Worm (Caenorhabditis elegans) whole organism, young adult: ENCODE measurements around the gene T10B5.3.

Experiments
- B0019.2 ChIP-seq: fragments of 200-800 bp; sonication (Bioruptor generic); conservative IDR thresholded peaks from 2 replicates; pipeline ENCODE4 v1.3.6; 2022; ENCODE audit warnings: missing genetic modification reagents, missing genetic modification characterization, missing compliant biosample characterization
- B0261.1 ChIP-seq: sonication (generic microtip); optimal IDR thresholded peaks from 2 replicates; lab custom pipeline; 2016; ENCODE audit warnings: mild to moderate bottlenecking, missing genetic modification characterization, moderate library complexity, missing compliant biosample characterization
- B0336.3 ChIP-seq: fragments of 200-800 bp; sonication (Bioruptor generic); IDR thresholded peaks from 2 replicates; pipeline ENCODE4 v1.3.6; 2022; ENCODE audit warnings: missing genetic modification characterization, missing compliant biosample characterization
- F23B12.7 ChIP-seq: sonication (generic microtip); optimal IDR thresholded peaks from 2 replicates; lab custom pipeline; 2017; ENCODE audit warnings: missing genetic modification characterization, mild to moderate bottlenecking, missing compliant biosample characterization, antibody characterized with exemption, moderate library complexity; ENCODE audit not compliant: insufficient read depth
- F33H1.4 ChIP-seq: fragments of 200-800 bp; sonication (Bioruptor generic); IDR thresholded peaks from 2 replicates; pipeline ENCODE4 v1.3.6; 2022; ENCODE audit warnings: missing genetic modification reagents, missing genetic modification characterization, missing compliant biosample characterization
- K12H6.12 ChIP-seq: fragments of 200-800 bp; sonication (Bioruptor generic); optimal IDR thresholded peaks from 2 replicates; lab custom pipeline; 2018; ENCODE audit warnings: mild to moderate bottlenecking, missing genetic modification characterization, missing compliant biosample characterization
- Y79H2A.3 ChIP-seq: fragments of 200-800 bp; sonication (Bioruptor generic); conservative IDR thresholded peaks from 2 replicates; pipeline ENCODE4 v1.3.6; 2022; ENCODE audit warnings: missing genetic modification reagents, missing genetic modification characterization, missing compliant biosample characterization
- aptf-3 ChIP-seq: fragments of 200-800 bp; sonication (Bioruptor generic); IDR thresholded peaks from 2 replicates; pipeline ENCODE4 v1.3.6; 2022; ENCODE audit warnings: missing genetic modification characterization, missing compliant biosample characterization
- attf-3 ChIP-seq: fragments of 200-800 bp; sonication (Bioruptor generic); conservative IDR thresholded peaks from 2 replicates; pipeline ENCODE4 v1.3.6; 2022; ENCODE audit warnings: missing genetic modification reagents, missing genetic modification characterization, missing compliant biosample characterization
- attf-5 ChIP-seq: fragments of 200-800 bp; sonication (Bioruptor generic); optimal IDR thresholded peaks from 2 replicates; lab custom pipeline; 2018; ENCODE audit warnings: mild to moderate bottlenecking, missing genetic modification characterization, missing compliant biosample characterization
- attf-6 ChIP-seq: fragments of 200-800 bp; sonication (Bioruptor generic); IDR thresholded peaks from 2 replicates; pipeline ENCODE4 v1.3.6; 2022; ENCODE audit warnings: missing genetic modification reagents, missing genetic modification characterization, missing compliant biosample characterization
- ccch-3 ChIP-seq: fragments of 200-800 bp; sonication (Bioruptor generic); optimal IDR thresholded peaks from 2 replicates; lab custom pipeline; 2018; ENCODE audit warnings: mild to moderate bottlenecking, missing genetic modification characterization, missing compliant biosample characterization
- cebp-2 ChIP-seq: fragments of 200-800 bp; sonication (Bioruptor generic); IDR thresholded peaks from 2 replicates; pipeline ENCODE4 v1.3.6; 2022; ENCODE audit warnings: missing genetic modification characterization, missing compliant biosample characterization
- ceh-27 ChIP-seq: fragments of 200-800 bp; sonication (Bioruptor generic); optimal IDR thresholded peaks from 2 replicates; lab custom pipeline; 2018; ENCODE audit warnings: mild to moderate bottlenecking, missing genetic modification characterization, moderate library complexity, missing compliant biosample characterization
- ceh-40 ChIP-seq: fragments of 200-800 bp; sonication (Bioruptor generic); IDR thresholded peaks from 2 replicates; pipeline ENCODE4 v1.3.6; 2022; ENCODE audit warnings: missing genetic modification characterization, missing compliant biosample characterization
- ceh-91 ChIP-seq: fragments of 200-800 bp; sonication (Bioruptor generic); IDR thresholded peaks from 2 replicates; pipeline ENCODE4 v1.3.6; 2022; ENCODE audit warnings: missing genetic modification reagents, missing genetic modification characterization, missing compliant biosample characterization
- die-1 ChIP-seq: sonication (generic microtip); optimal IDR thresholded peaks from 2 replicates; lab custom pipeline; 2016; ENCODE audit warnings: missing genotype, mild to moderate bottlenecking, missing genetic modification characterization, missing compliant biosample characterization
- dpff-1 ChIP-seq: sonication (generic microtip); optimal IDR thresholded peaks from 2 replicates; lab custom pipeline; 2017; ENCODE audit warnings: mild to moderate bottlenecking, missing genetic modification characterization, missing compliant biosample characterization
- efl-1 ChIP-seq: fragments of 150-350 bp; optimal IDR thresholded peaks from 2 replicates; lab custom pipeline; 2014; ENCODE audit warnings: missing biosample characterization, missing genetic modification reagents, missing genetic modification characterization
- egl-18 ChIP-seq: fragments of 200-800 bp; sonication (Bioruptor generic); IDR thresholded peaks from 2 replicates; pipeline ENCODE4 v1.3.6; 2022; ENCODE audit warnings: missing genetic modification reagents, missing genetic modification characterization, missing compliant biosample characterization
- ekl-4 ChIP-seq: fragments of 200-800 bp; sonication (Bioruptor generic); IDR thresholded peaks from 2 replicates; pipeline ENCODE4 v1.3.6; 2022; ENCODE audit warnings: missing genetic modification reagents, missing genetic modification characterization, missing compliant biosample characterization
- gei-17 ChIP-seq: fragments of 200-800 bp; sonication (Bioruptor generic); optimal IDR thresholded peaks from 2 replicates; lab custom pipeline; 2018; ENCODE audit warnings: mild to moderate bottlenecking, missing genetic modification characterization, missing compliant biosample characterization
- hmg-1.2 ChIP-seq: fragments of 200-800 bp; sonication (Bioruptor generic); IDR thresholded peaks from 2 replicates; pipeline ENCODE4 v1.3.6; 2022; ENCODE audit warnings: missing genetic modification reagents, missing genetic modification characterization, missing compliant biosample characterization
- hrde-1 ChIP-seq: sonication (generic microtip); optimal IDR thresholded peaks from 2 replicates; lab custom pipeline; 2016; ENCODE audit warnings: missing genetic modification characterization, mild to moderate bottlenecking, missing compliant biosample characterization, moderate library complexity, missing genotype, missing genetic modification reagents, borderline replicate concordance
- lag-1 ChIP-seq: fragments of 200-800 bp; sonication (Bioruptor generic); IDR thresholded peaks from 2 replicates; pipeline ENCODE4 v1.3.6; 2022; ENCODE audit warnings: missing genetic modification reagents, missing genetic modification characterization, missing compliant biosample characterization
- let-526 ChIP-seq: fragments of 200-800 bp; sonication (Bioruptor generic); IDR thresholded peaks from 2 replicates; pipeline ENCODE4 v1.3.6; 2022; ENCODE audit warnings: missing genetic modification reagents, missing genetic modification characterization, missing compliant biosample characterization
- lin-26 ChIP-seq: fragments of 200-800 bp; sonication (Bioruptor generic); IDR thresholded peaks from 2 replicates; pipeline ENCODE4 v1.3.6; 2022; ENCODE audit warnings: missing genetic modification reagents, missing genetic modification characterization, missing compliant biosample characterization
- madf-3 ChIP-seq: fragments of 200-800 bp; sonication (Bioruptor generic); IDR thresholded peaks from 2 replicates; pipeline ENCODE4 v1.3.6; 2022; ENCODE audit warnings: missing genetic modification reagents, missing genetic modification characterization, missing compliant biosample characterization
- madf-8 ChIP-seq: fragments of 200-800 bp; sonication (Bioruptor generic); conservative IDR thresholded peaks from 2 replicates; pipeline ENCODE4 v1.3.6; 2022; ENCODE audit warnings: missing genetic modification reagents, missing genetic modification characterization, missing compliant biosample characterization
- mes-4 ChIP-seq: sonication (generic microtip); optimal IDR thresholded peaks from 2 replicates; lab custom pipeline; 2016; ENCODE audit warnings: missing genotype, missing genetic modification characterization, missing compliant biosample characterization
- mxl-1 ChIP-seq: sonication (generic microtip); optimal IDR thresholded peaks from 2 replicates; lab custom pipeline; 2016; ENCODE audit warnings: missing genetic modification characterization, missing compliant biosample characterization
- nfya-1 ChIP-seq: sonication (generic microtip); optimal IDR thresholded peaks from 2 replicates; lab custom pipeline; 2017; ENCODE audit warnings: antibody characterized with exemption, missing compliant biosample characterization, missing genetic modification characterization, borderline replicate concordance; ENCODE audit not compliant: insufficient read depth
- nfya-2 ChIP-seq: fragments of 200-800 bp; sonication (Bioruptor generic); IDR thresholded peaks from 2 replicates; pipeline ENCODE4 v1.3.6; 2022; ENCODE audit warnings: missing genetic modification reagents, missing genetic modification characterization, missing compliant biosample characterization
- pha-4 ChIP-seq: fragments of 150-350 bp; sonication (generic microtip); optimal IDR thresholded peaks from 2 replicates; lab custom pipeline; 2014; ENCODE audit warnings: missing biosample characterization, missing genetic modification reagents, missing genetic modification characterization
- rcor-1 ChIP-seq: fragments of 200-800 bp; sonication (Bioruptor generic); IDR thresholded peaks from 2 replicates; pipeline ENCODE4 v1.3.6; 2022; ENCODE audit warnings: missing genetic modification reagents, missing genetic modification characterization, missing compliant biosample characterization
- rec-8 ChIP-seq, 2 experiments: sonication (generic microtip); optimal IDR thresholded peaks; 2 replicates each; lab custom pipeline; 2016; ENCODE audit warnings: mild to moderate bottlenecking in 2 of 2, missing genetic modification characterization in 2 of 2, missing genetic modification reagents in 2 of 2, missing genotype in 2 of 2, missing biosample characterization in 1 of 2, missing compliant biosample characterization in 1 of 2, moderate library complexity in 1 of 2
- rpc-1 ChIP-seq, 2 experiments: fragments of 150-350 bp in 1 of 2; sonication (generic microtip) in 1 of 2; optimal IDR thresholded peaks; 2 replicates each; lab custom pipeline; 2014 to 2018; ENCODE audit warnings: missing biosample characterization in 1 of 2, missing genetic modification characterization in 1 of 2, missing genetic modification reagents in 1 of 2, missing genotype in 1 of 2
- snpc-1.1 ChIP-seq: sonication (generic microtip); optimal IDR thresholded peaks from 2 replicates; lab custom pipeline; 2017; ENCODE audit warnings: missing genetic modification characterization, mild to moderate bottlenecking, missing compliant biosample characterization, antibody characterized with exemption, moderate library complexity, missing genotype, missing genetic modification reagents; ENCODE audit not compliant: insufficient read depth
- snpc-3.4 ChIP-seq: sonication (generic microtip); optimal IDR thresholded peaks from 2 replicates; lab custom pipeline; 2017; ENCODE audit warnings: missing genetic modification characterization, mild to moderate bottlenecking, missing compliant biosample characterization, antibody characterized with exemption, moderate library complexity, missing genotype, missing genetic modification reagents
- somi-1 ChIP-seq: fragments of 200-800 bp; sonication (Bioruptor generic); optimal IDR thresholded peaks from 2 replicates; lab custom pipeline; 2018; ENCODE audit warnings: mild to moderate bottlenecking, missing genetic modification characterization, missing compliant biosample characterization
- sptf-2 ChIP-seq: fragments of 200-800 bp; sonication (Bioruptor generic); optimal IDR thresholded peaks from 2 replicates; lab custom pipeline; 2018; ENCODE audit warnings: mild to moderate bottlenecking, missing genetic modification characterization, missing compliant biosample characterization
- xnd-1 ChIP-seq: sonication (generic microtip); optimal IDR thresholded peaks from 2 replicates; lab custom pipeline; 2016; ENCODE audit warnings: missing genotype, missing genetic modification reagents, missing genetic modification characterization, missing compliant biosample characterization
- ztf-22 ChIP-seq: fragments of 200-800 bp; sonication (Bioruptor generic); optimal IDR thresholded peaks from 2 replicates; lab custom pipeline; 2018; ENCODE audit warnings: mild to moderate bottlenecking, missing genetic modification characterization, moderate library complexity, missing compliant biosample characterization
- ztf-25 ChIP-seq: fragments of 200-800 bp; sonication (Bioruptor generic); IDR thresholded peaks from 2 replicates; pipeline ENCODE4 v1.3.6; 2022; ENCODE audit warnings: missing genetic modification reagents, missing genetic modification characterization, missing compliant biosample characterization
- ztf-6 ChIP-seq: fragments of 200-800 bp; sonication (Bioruptor generic); IDR thresholded peaks from 2 replicates; pipeline ENCODE4 v1.3.6; 2022; ENCODE audit warnings: missing genetic modification reagents, missing genetic modification characterization, missing compliant biosample characterization

T10B5.3 gene

DNA sequence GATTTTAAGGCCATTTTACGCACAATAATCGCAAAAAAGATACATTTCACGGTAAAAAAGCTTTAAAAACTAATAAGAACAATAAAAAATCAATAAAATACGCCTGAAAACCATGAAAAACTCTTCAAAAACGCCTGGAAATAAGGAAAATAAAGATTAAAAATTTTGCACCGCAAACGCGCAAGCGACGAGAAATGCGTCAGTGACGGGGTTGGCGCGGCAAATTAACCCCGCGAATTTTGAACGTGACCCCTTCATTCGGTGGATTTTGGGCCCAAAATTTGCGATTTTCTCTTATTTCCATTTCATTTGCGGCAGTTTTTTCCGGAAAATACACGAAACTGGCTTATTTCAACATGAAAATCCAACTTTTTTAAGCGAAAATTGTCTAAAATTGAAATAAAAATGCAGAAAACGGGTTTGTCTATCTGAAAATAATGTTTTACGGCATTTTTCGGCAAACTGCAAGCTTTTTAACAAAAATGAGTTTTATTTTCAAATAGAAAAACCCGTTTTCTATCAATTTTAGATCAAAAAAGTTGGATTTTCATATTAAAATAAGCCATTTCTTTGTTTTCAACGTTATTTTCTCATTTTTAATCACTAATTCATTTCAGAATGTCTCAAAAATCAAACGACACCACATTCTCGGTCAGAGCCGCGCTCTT lies 852 bp downstream of the T10B5.3 start, which contains the start of gene knl-3 (continued):
- TF ChIP-seq ztf-25 (GFP tag; lab: Robert Waterston, UW) (no peak), dpff-1 (tag; lab: Kevin White, UChicago) (no peak), ceh-91 (GFP tag; lab: Robert Waterston, UW) (peak; percentile 93), K12H6.12 (tag; lab: Kevin White, UChicago) (peak; percentile 76), ztf-22 (GFP tag; lab: Kevin White, UChicago) (no peak), lin-26 (GFP tag; lab: Robert Waterston, UW) (peak; percentile 64; the same call in 1 of the 2 replicates), ceh-27 (GFP tag; lab: Kevin White, UChicago) (peak; percentile 78), F33H1.4 (GFP tag; lab: Robert Waterston, UW) (peak; percentile 84), rpc-1 (optimal IDR thresholded peaks at IDR 0.05; lab: Kevin White, UChicago) (no peak), rpc-1 (tag; optimal IDR thresholded peaks at IDR 0.05; lab: Kevin White, UChicago) (no peak), gei-17 (GFP tag; lab: Kevin White, UChicago) (no peak), ekl-4 (GFP tag; lab: Robert Waterston, UW) (peak; percentile 95), attf-6 (peak; percentile 84), Y79H2A.3 (GFP tag; lab: Robert Waterston, UW) (peak; percentile 77; the same call in 1 of the 2 replicates), rec-8 (tag; optimal IDR thresholded peaks at IDR 0.05; lab: Kevin White, UChicago) (no peak), B0261.1 (tag; lab: Kevin White, UChicago) (peak; percentile 26), madf-8 (GFP tag; lab: Robert Waterston, UW) (peak; percentile 91), aptf-3 (GFP tag; lab: Robert Waterston, UW) (0 out of 2 replicates have a peak, but pooled peaks have one; percentile 47), egl-18 (GFP tag; lab: Robert Waterston, UW) (peak; percentile 60; the same call in 1 of the 2 replicates), B0336.3 (GFP tag; lab: Robert Waterston, UW) (peak; percentile 97), B0019.2 (peak; percentile 79), die-1 (tag; lab: Kevin White, UChicago) (peak; percentile 13), mxl-1 (tag; lab: Kevin White, UChicago) (peak; percentile 13), pha-4 (tag; lab: Kevin White, UChicago) (peak; percentile 65), lag-1 (no peak), ceh-40 (GFP tag; lab: Robert Waterston, UW) (no peak), rcor-1 (peak; percentile 95), F23B12.7 (tag; lab: Kevin White, UChicago) (peak; percentile 96), xnd-1 (tag; lab: Kevin White, UChicago) (peak; percentile 89), sptf-2 (GFP tag; lab: Kevin White, UChicago) (no peak), cebp-2 (GFP tag; lab: Robert Waterston, UW) (no peak), somi-1 (GFP tag; lab: Kevin White, UChicago) (peak; percentile 35), mes-4 (tag; lab: Kevin White, UChicago) (peak; percentile 7), snpc-1.1 (peak; percentile 61), ccch-3 (GFP tag; lab: Kevin White, UChicago) (no peak), ztf-6 (GFP tag; lab: Robert Waterston, UW) (0 out of 2 replicates have a peak, but pooled peaks have one; percentile 33), attf-5 (GFP tag; lab: Kevin White, UChicago) (peak; percentile 96), efl-1 (GFP tag; lab: Kevin White, UChicago) (peak; percentile 96), hrde-1 (tag; lab: Kevin White, UChicago) (peak; percentile 34), attf-3 (GFP tag; lab: Robert Waterston, UW) (peak; percentile 73), let-526 (GFP tag; lab: Robert Waterston, UW) (peak; percentile 41; the same call in 1 of the 2 replicates), madf-3 (peak; percentile 97), snpc-3.4 (tag; lab: Kevin White, UChicago) (peak; percentile 96), nfya-2 (no peak), nfya-1 (tag; lab: Kevin White, UChicago) (no peak), hmg-1.2 (GFP tag; lab: Robert Waterston, UW) (peak; percentile 76)
